Worm (Caenorhabditis elegans): ENCODE results near the gene Y4C6B.1.

The Y4C6B.1 gene

DNA sequence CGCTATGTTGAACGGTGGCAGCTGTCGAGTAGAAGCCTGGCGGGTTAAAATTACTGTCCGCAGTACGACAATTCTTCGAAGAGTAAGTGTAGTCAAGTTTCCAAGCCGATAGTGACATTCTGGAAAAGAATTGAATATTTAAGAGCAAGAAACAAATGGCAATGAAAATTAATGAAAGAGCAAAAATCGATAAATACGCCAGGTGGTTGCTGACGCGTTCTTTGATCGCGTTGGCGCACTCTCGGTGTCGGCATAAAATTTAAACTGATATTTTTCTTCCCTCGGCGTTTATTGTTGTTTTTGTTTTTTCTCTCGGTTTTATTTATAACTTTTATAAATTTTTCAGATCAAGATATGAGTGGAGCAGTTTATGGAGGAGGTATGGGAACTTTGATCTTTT, 40.4 kb downstream of the Y4C6B.1 start, which contains the start of the genes perm-3 and swsn-6 (continued):
- TF ChIP-seq lin-15B (tag; optimal IDR thresholded peaks at IDR 0.05) (no peak), arid-1 (GFP tag; conservative IDR thresholded peaks at IDR 0.05) (no peak), vab-7 (GFP tag; IDR thresholded peaks at IDR 0.05) (no peak), skn-1 (tag; optimal IDR thresholded peaks at IDR 0.05) (no peak), dve-1 (tag; optimal IDR thresholded peaks at IDR 0.05; ENCODE audit: insufficient read depth) (peak; percentile 62), dmd-6 (GFP tag; IDR thresholded peaks at IDR 0.05) (no peak; the same call in 1 of the 2 replicates), nhr-28 (tag; optimal IDR thresholded peaks at IDR 0.05) (peak; percentile 28), lin-29 (GFP tag; IDR thresholded peaks at IDR 0.05) (no peak), nhr-25 (tag; optimal IDR thresholded peaks at IDR 0.05; ENCODE audit: borderline replicate concordance, insufficient read depth) (no peak), nhr-102 (tag; optimal IDR thresholded peaks at IDR 0.05) (peak; percentile 76), T26A8.4 (GFP tag; IDR thresholded peaks at IDR 0.05) (no peak), Y5F2A.4 (GFP tag; optimal IDR thresholded peaks at IDR 0.05) (no peak), nhr-111 (GFP tag; optimal IDR thresholded peaks at IDR 0.05) (no peak), duxl-1 (tag; optimal IDR thresholded peaks at IDR 0.05; ENCODE audit: poor library complexity) (peak; percentile 52), tag-97 (GFP tag; IDR thresholded peaks at IDR 0.05) (no peak)

DNA sequence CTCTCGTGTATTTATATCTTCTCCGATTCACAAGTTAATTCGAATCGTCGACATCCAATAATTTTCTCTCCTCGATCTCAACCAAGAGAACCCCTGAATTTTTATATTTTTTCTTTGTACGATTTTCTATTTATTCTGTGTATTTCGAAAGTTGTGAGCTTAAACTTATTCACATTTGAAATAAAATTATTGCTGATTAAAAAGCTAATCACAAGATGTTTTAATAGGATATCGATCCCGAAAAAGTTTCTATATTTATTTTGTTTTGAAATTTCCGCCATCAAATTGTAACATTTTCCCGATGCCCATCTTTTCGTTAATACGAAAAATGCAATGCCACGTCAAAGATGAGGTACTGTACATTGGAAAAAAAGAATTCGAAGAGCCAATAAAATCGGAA, 42.5 kb downstream of the Y4C6B.1 start, which contains the start of gene ZK616.3:
ZK616.3 (plus strand) TSS at position 301 of the 400 bp plus-strand sequence.
- TF ChIP-seq egl-27 (tag; optimal IDR thresholded peaks at IDR 0.05) (no peak), jun-1 (tag; optimal IDR thresholded peaks at IDR 0.05) (no peak), ceh-82 (tag; optimal IDR thresholded peaks at IDR 0.05) (no peak), php-3 (GFP tag; IDR thresholded peaks at IDR 0.05) (no peak), ztf-11 (tag; optimal IDR thresholded peaks at IDR 0.05) (no peak), zip-11 (GFP tag; IDR thresholded peaks at IDR 0.05) (no peak), sdz-12 (GFP tag; optimal IDR thresholded peaks at IDR 0.05) (no peak), daf-19 (GFP tag; conservative IDR thresholded peaks at IDR 0.05) (no peak), hlh-11 (tag; optimal IDR thresholded peaks at IDR 0.05) (no peak), T20F7.1 (GFP tag; optimal IDR thresholded peaks at IDR 0.05) (no peak), attf-4 (tag; optimal IDR thresholded peaks at IDR 0.05) (no peak), spr-3 (GFP tag; optimal IDR thresholded peaks at IDR 0.05) (no peak), D1046.2 (GFP tag; IDR thresholded peaks at IDR 0.05) (no peak), spr-1 (tag; optimal IDR thresholded peaks at IDR 0.05) (no peak), madf-5 (GFP tag; IDR thresholded peaks at IDR 0.05) (no peak), vab-7 (GFP tag; IDR thresholded peaks at IDR 0.05) (no peak), arid-1 (GFP tag; conservative IDR thresholded peaks at IDR 0.05) (no peak), nhr-77 (tag; optimal IDR thresholded peaks at IDR 0.05) (no peak)

DNA sequence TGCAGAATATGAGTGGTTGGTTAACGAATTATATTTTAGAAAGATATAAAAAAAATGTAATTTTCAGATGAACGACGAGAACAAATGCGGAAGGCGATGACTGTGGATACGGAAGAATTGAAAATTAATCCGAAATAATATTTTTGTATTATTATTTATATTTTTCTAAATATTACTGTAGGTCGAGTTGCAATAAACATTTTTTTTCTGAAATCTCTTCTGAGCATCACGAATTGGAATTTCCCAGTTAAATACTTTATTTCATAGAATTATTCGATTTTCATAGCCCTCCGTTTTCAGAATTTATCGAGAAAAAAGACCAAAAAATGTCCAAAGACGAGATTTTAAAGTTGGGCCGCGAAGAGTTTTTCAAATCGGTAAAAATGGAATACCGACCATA, 43.3 kb downstream of the Y4C6B.1 start, which contains the start of gene ZK616.2:
ZK616.2 (plus strand) TSS at position 301 of the 400 bp plus-strand sequence.
- TF ChIP-seq dve-1 (tag; optimal IDR thresholded peaks at IDR 0.05; ENCODE audit: insufficient read depth) (no peak), nhr-41 (GFP tag; IDR thresholded peaks at IDR 0.05) (no peak), daf-16 (GFP tag; optimal IDR thresholded peaks at IDR 0.05) (no peak), daf-16 (tag; optimal IDR thresholded peaks at IDR 0.05) (no peak), dmd-6 (GFP tag; IDR thresholded peaks at IDR 0.05) (no peak), aha-1 (tag) (no peak), nhr-42 (GFP tag; IDR thresholded peaks at IDR 0.05) (no peak), ceh-32 (tag; optimal IDR thresholded peaks at IDR 0.05; ENCODE audit: poor library complexity) (no peak), zfp-2 (tag; optimal IDR thresholded peaks at IDR 0.05) (no peak), ceh-44 (GFP tag; IDR thresholded peaks at IDR 0.05) (no peak), vab-7 (GFP tag; IDR thresholded peaks at IDR 0.05) (no peak), F49E8.2 (tag; optimal IDR thresholded peaks at IDR 0.05; ENCODE audit: borderline replicate concordance) (no peak), dpl-1 (GFP tag; optimal IDR thresholded peaks at IDR 0.05) (no peak), nhr-237 (tag; optimal IDR thresholded peaks at IDR 0.05) (no peak), F26F4.8 (GFP tag; conservative IDR thresholded peaks at IDR 0.05) (no peak)
